Worm (Caenorhabditis elegans) whole organism, mixed stage, embryonic: Measurements from ENCODE around the gene Y77E11A.8.

Experiments used
- M03D4.4 ChIP-seq: sonication (generic microtip); optimal IDR thresholded peaks from 2 replicates; lab custom pipeline; 2017; ENCODE audit warnings: mild to moderate bottlenecking, missing genetic modification characterization, missing compliant biosample characterization
- bed-3 ChIP-seq: fragments of 200-800 bp; sonication (Bioruptor generic); optimal IDR thresholded peaks from 3 replicates; lab custom pipeline; 2018; ENCODE audit warnings: mild to moderate bottlenecking, missing genetic modification characterization, moderate library complexity, missing compliant biosample characterization
- blmp-1 ChIP-seq: fragments of 150-350 bp; optimal IDR thresholded peaks from 2 replicates; lab custom pipeline; 2014; ENCODE audit warnings: missing biosample characterization, missing genetic modification characterization
- ceh-43 ChIP-seq: fragments of 200-800 bp; sonication (Bioruptor generic); optimal IDR thresholded peaks from 2 replicates; lab custom pipeline; 2018; ENCODE audit warnings: mild to moderate bottlenecking, missing genetic modification characterization, moderate library complexity, missing compliant biosample characterization
- ceh-83 ChIP-seq: fragments of 200-800 bp; sonication (Bioruptor generic); optimal IDR thresholded peaks from 2 replicates; lab custom pipeline; 2018; ENCODE audit warnings: mild to moderate bottlenecking, missing genetic modification characterization, missing compliant biosample characterization
- ces-1 ChIP-seq: fragments of 150-350 bp; optimal IDR thresholded peaks from 2 replicates; lab custom pipeline; 2014; ENCODE audit warnings: missing biosample characterization, missing genetic modification reagents, missing genetic modification characterization
- cnd-1 ChIP-seq: fragments of 200-800 bp; sonication (Bioruptor generic); optimal IDR thresholded peaks from 2 replicates; lab custom pipeline; 2018; ENCODE audit warnings: mild to moderate bottlenecking, missing genetic modification characterization, missing compliant biosample characterization
- elt-1 ChIP-seq: sonication (generic microtip); optimal IDR thresholded peaks from 2 replicates; lab custom pipeline; 2017; ENCODE audit warnings: missing genetic modification characterization, mild to moderate bottlenecking, missing compliant biosample characterization, antibody characterized with exemption, moderate library complexity, borderline replicate concordance; ENCODE audit not compliant: insufficient read depth
- elt-3 ChIP-seq: fragments of 150-350 bp; optimal IDR thresholded peaks from 2 replicates; lab custom pipeline; 2014; ENCODE audit warnings: missing biosample characterization, missing genetic modification characterization
- flh-1 ChIP-seq: fragments of 200-800 bp; sonication (Bioruptor generic); optimal IDR thresholded peaks from 2 replicates; lab custom pipeline; 2018; ENCODE audit warnings: mild to moderate bottlenecking, missing genetic modification characterization, moderate library complexity, missing compliant biosample characterization
- ham-2 ChIP-seq: fragments of 200-800 bp; sonication (Bioruptor generic); optimal IDR thresholded peaks from 2 replicates; lab custom pipeline; 2018; ENCODE audit warnings: mild to moderate bottlenecking, missing genetic modification characterization, missing compliant biosample characterization
- hlh-1 ChIP-seq: fragments of 150-350 bp; optimal IDR thresholded peaks from 2 replicates; lab custom pipeline; 2014; ENCODE audit warnings: missing biosample characterization, missing genetic modification reagents, missing genetic modification characterization
- lin-32 ChIP-seq: fragments of 200-800 bp; sonication (Bioruptor generic); optimal IDR thresholded peaks from 2 replicates; lab custom pipeline; 2018; ENCODE audit warnings: mild to moderate bottlenecking, missing genetic modification characterization, missing compliant biosample characterization
- lsy-2 ChIP-seq: fragments of 150-350 bp; optimal IDR thresholded peaks from 2 replicates; lab custom pipeline; 2014; ENCODE audit warnings: missing biosample characterization, missing genetic modification characterization
- mep-1 ChIP-seq: fragments of 150-350 bp; optimal IDR thresholded peaks from 2 replicates; lab custom pipeline; 2017; ENCODE audit warnings: missing biosample characterization, missing genetic modification reagents, missing genetic modification characterization, inconsistent platforms
- mls-2 ChIP-seq: sonication (generic microtip); optimal IDR thresholded peaks from 2 replicates; lab custom pipeline; 2016; ENCODE audit warnings: mild to moderate bottlenecking, missing genetic modification characterization, moderate library complexity, missing compliant biosample characterization
- nhr-12 ChIP-seq: fragments of 150-350 bp; optimal IDR thresholded peaks from 2 replicates; lab custom pipeline; 2014; ENCODE audit warnings: missing biosample characterization, missing genetic modification characterization
- nhr-2 ChIP-seq: fragments of 150-350 bp; optimal IDR thresholded peaks from 2 replicates; lab custom pipeline; 2014; ENCODE audit warnings: missing biosample characterization, missing genetic modification characterization
- nhr-237 ChIP-seq: fragments of 150-350 bp; optimal IDR thresholded peaks from 2 replicates; lab custom pipeline; 2014; ENCODE audit warnings: missing biosample characterization, missing genetic modification characterization
- nhr-28 ChIP-seq: fragments of 150-350 bp; optimal IDR thresholded peaks from 2 replicates; lab custom pipeline; 2014; ENCODE audit warnings: missing biosample characterization, missing genetic modification characterization
- nhr-76 ChIP-seq: sonication (generic microtip); optimal IDR thresholded peaks from 2 replicates; lab custom pipeline; 2017; ENCODE audit warnings: missing biosample characterization, missing genetic modification characterization
- pha-4 ChIP-seq: fragments of 150-350 bp; optimal IDR thresholded peaks from 2 replicates; lab custom pipeline; 2018; ENCODE audit warnings: missing biosample characterization, missing genetic modification reagents, missing genetic modification characterization
- sem-2 ChIP-seq: fragments of 200-800 bp; sonication (Bioruptor generic); optimal IDR thresholded peaks from 2 replicates; lab custom pipeline; 2018; ENCODE audit warnings: mild to moderate bottlenecking, missing genetic modification characterization, missing compliant biosample characterization
- snpc-4 ChIP-seq: fragments of 150-350 bp; optimal IDR thresholded peaks from 2 replicates; lab custom pipeline; 2014; ENCODE audit warnings: missing biosample characterization, missing genetic modification characterization
- sptf-1 ChIP-seq: sonication (generic microtip); optimal IDR thresholded peaks from 2 replicates; lab custom pipeline; 2017; ENCODE audit warnings: mild to moderate bottlenecking, missing genetic modification characterization, moderate library complexity, missing compliant biosample characterization
- tbx-8 ChIP-seq: fragments of 200-800 bp; sonication (Bioruptor generic); optimal IDR thresholded peaks from 2 replicates; lab custom pipeline; 2018; ENCODE audit warnings: mild to moderate bottlenecking, missing genetic modification characterization, moderate library complexity, missing compliant biosample characterization
- unc-120 ChIP-seq: sonication (generic microtip); optimal IDR thresholded peaks from 2 replicates; lab custom pipeline; 2017; ENCODE audit warnings: missing genetic modification characterization, missing compliant biosample characterization; ENCODE audit not compliant: poor library complexity, severe bottlenecking
- unc-39 ChIP-seq: fragments of 150-350 bp; optimal IDR thresholded peaks from 2 replicates; lab custom pipeline; 2014; ENCODE audit warnings: missing biosample characterization, missing genetic modification characterization
- unc-62 ChIP-seq: fragments of 150-350 bp; optimal IDR thresholded peaks from 2 replicates; lab custom pipeline; 2014; ENCODE audit warnings: missing biosample characterization, missing genetic modification reagents, missing genetic modification characterization
- zip-8 ChIP-seq: fragments of 150-350 bp; optimal IDR thresholded peaks from 2 replicates; lab custom pipeline; 2014; ENCODE audit warnings: missing biosample characterization, missing genetic modification characterization

Y77E11A.8 gene

DNA sequence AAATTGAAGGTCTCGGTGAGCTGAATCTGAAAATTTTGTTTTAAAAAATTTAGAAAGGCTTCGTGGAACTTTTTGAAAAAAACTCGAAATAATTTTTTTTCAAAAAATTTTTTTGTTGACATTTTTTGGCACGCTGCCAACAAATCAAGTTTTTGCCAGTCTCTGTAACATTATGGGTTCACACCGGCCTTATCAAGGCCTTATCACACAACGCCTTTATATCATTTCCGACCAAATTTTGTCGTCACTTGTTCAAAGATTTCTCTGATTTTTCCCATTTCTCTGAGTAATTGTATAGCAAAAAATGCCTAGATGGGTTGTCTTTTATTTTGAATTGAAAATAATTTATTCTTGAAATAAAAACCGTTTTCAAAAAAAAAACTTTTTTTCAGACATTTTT, 19.1 kb downstream of the Y77E11A.8 start:
- TF ChIP-seq tbx-8 (GFP tag; lab: Kevin White, UChicago) (no peak), unc-39 (no peak), hlh-1 (no peak), ceh-83 (GFP tag; lab: Kevin White, UChicago) (no peak), nhr-237 (no peak), sptf-1 (tag; lab: Kevin White, UChicago) (no peak), lsy-2 (no peak), unc-120 (tag; lab: Kevin White, UChicago) (no peak), ham-2 (GFP tag; lab: Kevin White, UChicago) (no peak), unc-62 (GFP tag; lab: Kevin White, UChicago) (no peak), zip-8 (tag; lab: Kevin White, UChicago) (no peak), ces-1 (GFP tag; lab: Kevin White, UChicago) (no peak), nhr-28 (tag; lab: Kevin White, UChicago) (no peak), elt-3 (tag; lab: Kevin White, UChicago) (no peak)

DNA sequence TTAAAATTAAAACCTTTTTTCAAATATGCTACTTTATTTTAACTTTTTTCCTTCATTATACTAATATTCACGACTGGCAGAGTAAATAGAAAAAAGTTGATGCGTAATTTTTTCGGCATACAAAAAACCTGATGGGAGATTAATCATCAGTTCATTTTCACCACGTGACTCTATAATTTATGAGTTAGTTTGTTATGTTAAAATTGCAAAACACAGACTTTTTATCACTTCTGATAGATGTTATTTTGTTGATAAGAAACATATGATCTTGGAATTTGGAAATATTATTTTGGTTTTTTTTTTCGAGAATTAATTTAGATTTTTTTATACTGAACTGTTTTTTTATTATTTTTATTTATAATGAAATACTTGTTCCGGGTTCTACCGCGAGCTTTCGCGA, 20.9 kb downstream of the Y77E11A.8 start:
- no peak for TF ChIP-seq lin-32
- TF ChIP-seq mep-1 (tag; lab: Kevin White, UChicago): no peak
- no peak for TF ChIP-seq elt-3 (tag; lab: Kevin White, UChicago)
- TF ChIP-seq ceh-43 (GFP tag; lab: Kevin White, UChicago): no peak
- TF ChIP-seq flh-1: no peak
- no peak for TF ChIP-seq elt-1 (tag; lab: Kevin White, UChicago)
- TF ChIP-seq sptf-1 (tag; lab: Kevin White, UChicago): no peak
- no peak for TF ChIP-seq ham-2 (GFP tag; lab: Kevin White, UChicago)
- no peak for TF ChIP-seq unc-39
- TF ChIP-seq unc-120 (tag; lab: Kevin White, UChicago): no peak
- no peak for TF ChIP-seq sem-2 (GFP tag; lab: Kevin White, UChicago)
- TF ChIP-seq ces-1 (GFP tag; lab: Kevin White, UChicago): no peak
- TF ChIP-seq unc-62 (GFP tag; lab: Kevin White, UChicago): no peak
- no peak for TF ChIP-seq blmp-1 (tag; lab: Kevin White, UChicago)
- no peak for TF ChIP-seq snpc-4 (tag; lab: Kevin White, UChicago)

DNA sequence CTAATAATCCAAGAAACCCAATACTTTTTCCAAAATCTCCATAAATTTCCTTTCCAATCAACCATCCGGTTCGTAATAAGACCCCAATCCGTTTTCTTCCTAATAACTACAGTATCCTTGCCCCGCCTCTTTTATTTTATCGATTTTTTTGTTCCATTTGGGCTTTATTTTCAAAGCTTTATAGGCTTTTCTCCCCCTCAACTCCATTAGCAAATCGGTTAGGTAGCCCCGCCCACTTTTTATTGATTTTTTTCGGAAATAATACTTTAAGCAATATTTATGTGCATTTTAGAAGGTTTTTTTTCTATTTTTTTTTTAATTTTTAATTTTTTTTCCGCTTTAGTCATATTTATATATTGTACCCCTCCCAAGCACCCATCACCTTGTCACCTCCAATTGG, 24.8 kb downstream of the Y77E11A.8 start:
- TF ChIP-seq lin-32 (no peak), sem-2 (GFP tag; lab: Kevin White, UChicago) (no peak), ces-1 (GFP tag; lab: Kevin White, UChicago) (no peak), nhr-237 (no peak), ham-2 (GFP tag; lab: Kevin White, UChicago) (no peak), pha-4 (tag; lab: Kevin White, UChicago) (no peak), blmp-1 (tag; lab: Kevin White, UChicago) (no peak), ceh-83 (GFP tag; lab: Kevin White, UChicago) (no peak), nhr-76 (tag; lab: Kevin White, UChicago) (no peak), nhr-2 (tag; lab: Kevin White, UChicago) (no peak), unc-120 (tag; lab: Kevin White, UChicago) (no peak), mls-2 (tag; lab: Kevin White, UChicago) (no peak), unc-62 (GFP tag; lab: Kevin White, UChicago) (no peak), mep-1 (tag; lab: Kevin White, UChicago) (no peak), zip-8 (tag; lab: Kevin White, UChicago) (no peak), lsy-2 (no peak), ceh-43 (GFP tag; lab: Kevin White, UChicago) (no peak), bed-3 (no peak)
- TF ChIP-seq, all 35 proteins: peak for 0

DNA sequence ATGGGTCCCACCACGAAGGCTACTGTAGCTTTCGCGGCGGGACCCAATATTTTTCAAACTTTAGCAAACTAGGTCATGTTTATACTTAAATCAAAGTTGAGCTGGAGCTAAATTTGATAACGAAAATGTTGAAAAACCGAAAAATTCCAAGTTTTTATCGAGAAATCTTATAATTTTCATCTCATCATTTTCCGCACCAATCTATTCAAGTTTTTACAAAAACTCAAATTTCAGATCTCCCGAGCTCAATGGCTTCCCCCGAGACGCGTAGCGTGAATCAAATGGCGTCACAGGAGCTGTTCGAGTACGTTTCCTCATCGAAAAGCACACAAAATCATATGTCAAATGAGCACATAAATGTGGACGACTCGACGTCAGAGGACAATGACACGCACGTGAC, 27.0 kb downstream of the Y77E11A.8 start:
- TF ChIP-seq M03D4.4 (no peak), ceh-43 (GFP tag; lab: Kevin White, UChicago) (no peak), pha-4 (tag; lab: Kevin White, UChicago) (no peak), ceh-83 (GFP tag; lab: Kevin White, UChicago) (no peak), flh-1 (no peak), unc-39 (no peak), nhr-12 (tag; lab: Kevin White, UChicago) (no peak), mep-1 (tag; lab: Kevin White, UChicago) (no peak), unc-62 (GFP tag; lab: Kevin White, UChicago) (no peak), ham-2 (GFP tag; lab: Kevin White, UChicago) (no peak), zip-8 (tag; lab: Kevin White, UChicago) (no peak), ces-1 (GFP tag; lab: Kevin White, UChicago) (no peak), hlh-1 (no peak)
- TF ChIP-seq, all 35 proteins: peak for 0

DNA sequence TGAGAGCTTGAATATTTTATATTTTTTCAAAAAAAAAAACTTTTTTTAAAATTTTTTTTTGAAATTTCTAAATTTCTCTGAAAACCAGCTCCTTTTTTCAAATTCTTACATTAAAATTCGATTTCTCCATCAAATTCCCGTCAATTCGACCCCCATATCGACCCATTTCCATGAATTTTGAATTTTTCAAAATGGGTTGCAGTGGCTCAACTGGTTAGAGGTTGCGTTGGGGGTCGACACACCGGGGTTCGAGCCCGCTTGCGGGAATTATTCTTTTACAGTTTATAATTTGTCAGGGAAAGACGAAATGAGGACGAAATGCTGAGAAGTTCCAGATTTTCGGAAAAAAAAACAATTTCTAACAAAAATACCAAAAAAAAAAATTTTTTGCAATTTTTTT, 30.8 kb downstream of the Y77E11A.8 start:
- TF ChIP-seq cnd-1 (tag; lab: Kevin White, UChicago) (no peak), blmp-1 (tag; lab: Kevin White, UChicago) (no peak), sptf-1 (tag; lab: Kevin White, UChicago) (no peak)
